Worm (Caenorhabditis elegans) whole organism, midembryonic: ENCODE results near the gene srd-33.

Experiments used
- T22C8.4 ChIP-seq: fragments of 200-800 bp; sonication (Bioruptor generic); IDR thresholded peaks from 2 replicates; pipeline ENCODE4 v1.3.6; 2022; ENCODE audit warnings: missing genetic modification characterization, missing compliant biosample characterization
- cog-1 ChIP-seq: sonication (generic microtip); optimal IDR thresholded peaks from 2 replicates; lab custom pipeline; 2016; ENCODE audit warnings: missing genetic modification characterization, missing compliant biosample characterization
- flt-1 ChIP-seq: fragments of 200-800 bp; sonication (Bioruptor generic); IDR thresholded peaks from 2 replicates; pipeline ENCODE4 v1.3.6; 2022; ENCODE audit warnings: missing genetic modification characterization, missing compliant biosample characterization
- klf-2 ChIP-seq: fragments of 200-800 bp; sonication (Bioruptor generic); conservative IDR thresholded peaks from 2 replicates; pipeline ENCODE4 v1.3.6; 2022; ENCODE audit warnings: missing genetic modification reagents, missing genetic modification characterization, missing compliant biosample characterization
- med-1 ChIP-seq: sonication (generic microtip); optimal IDR thresholded peaks from 2 replicates; lab custom pipeline; 2017; ENCODE audit warnings: missing genetic modification characterization, mild to moderate bottlenecking, missing compliant biosample characterization, antibody characterized with exemption, missing genetic modification reagents; ENCODE audit not compliant: insufficient read depth
- ref-1 ChIP-seq: fragments of 200-800 bp; sonication (Bioruptor generic); conservative IDR thresholded peaks from 2 replicates; pipeline ENCODE4 v1.3.6; 2022; ENCODE audit warnings: missing genetic modification reagents, missing genetic modification characterization, missing compliant biosample characterization
- tab-1 ChIP-seq: fragments of 200-800 bp; sonication (Bioruptor generic); IDR thresholded peaks from 2 replicates; pipeline ENCODE4 v1.3.6; 2022; ENCODE audit warnings: missing genetic modification characterization, missing compliant biosample characterization
- ztf-23 ChIP-seq: fragments of 200-800 bp; sonication (Bioruptor generic); IDR thresholded peaks from 2 replicates; pipeline ENCODE4 v1.3.6; 2022; ENCODE audit warnings: missing genetic modification reagents, missing genetic modification characterization, missing compliant biosample characterization
- ztf-29 ChIP-seq: fragments of 200-800 bp; sonication (Bioruptor generic); IDR thresholded peaks from 2 replicates; pipeline ENCODE4 v1.3.6; 2022; ENCODE audit warnings: missing genetic modification reagents, missing genetic modification characterization, missing compliant biosample characterization

- TF ChIP-seq klf-2 (GFP tag; lab: Robert Waterston, UW) = no peak
- TF ChIP-seq ztf-23 = no peak
- TF ChIP-seq ztf-29 (GFP tag; lab: Robert Waterston, UW) = no peak
- no peak for TF ChIP-seq tab-1 (GFP tag; lab: Robert Waterston, UW)
- no peak for TF ChIP-seq ref-1 (GFP tag; lab: Robert Waterston, UW)
- no peak for TF ChIP-seq flt-1
- no peak for TF ChIP-seq med-1 (GFP tag; lab: Kevin White, UChicago)
- no peak for TF ChIP-seq cog-1 (tag; lab: Kevin White, UChicago)
- TF ChIP-seq T22C8.4 (GFP tag; lab: Robert Waterston, UW) = no peak
Observed at ce11 chrV:4884490-4884889, 12.4 kb downstream of the srd-33 start, which contains the start of gene T19H12.12.
